Worm (Caenorhabditis elegans) whole organism, L4/young adult: ENCODE measurements around the gene ZK792.5.

Experiments used
- W03F9.2 ChIP-seq: fragments of 150-350 bp; optimal IDR thresholded peaks from 2 replicates; lab custom pipeline; 2014; ENCODE audit warnings: missing biosample characterization, missing genetic modification characterization
- dao-5 ChIP-seq: sonication (generic microtip); optimal IDR thresholded peaks from 2 replicates; lab custom pipeline; 2016; ENCODE audit warnings: missing genotype, missing genetic modification characterization, moderate library complexity, missing compliant biosample characterization
- him-1 ChIP-seq: sonication (generic microtip); optimal IDR thresholded peaks from 2 replicates; lab custom pipeline; 2016; ENCODE audit warnings: missing genotype, missing genetic modification reagents, missing genetic modification characterization, missing compliant biosample characterization

ZK792.5 gene

DNA sequence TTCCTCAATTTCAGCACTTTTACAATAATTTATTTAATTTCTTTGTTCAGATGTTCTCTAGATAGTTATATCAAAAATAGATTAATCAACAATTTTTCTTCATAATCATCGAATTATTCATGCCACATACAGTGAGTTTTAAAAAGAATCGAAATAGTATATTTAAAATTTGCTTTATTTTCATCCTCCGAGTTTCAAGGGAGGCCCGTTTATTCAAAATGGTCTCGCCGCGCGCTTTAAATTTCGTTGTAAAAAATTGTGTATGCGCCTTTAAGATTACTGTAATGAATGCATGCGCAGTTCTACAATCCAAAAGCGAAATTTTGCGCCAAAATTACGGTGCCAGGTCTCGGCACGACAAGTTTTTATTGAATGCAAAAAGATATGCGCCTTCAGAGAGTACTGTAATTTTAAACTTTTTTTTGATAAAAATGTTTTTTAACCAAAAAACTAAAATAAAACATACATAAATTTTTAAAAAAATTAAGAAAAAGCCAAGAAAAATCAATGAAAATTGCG is 28.1 kb downstream of the ZK792.5 start, which contains the start of gene ZK792.1:
TSS of gene ZK792.1 (plus strand) at position 51 of the 519 bp plus-strand sequence.
- TF ChIP-seq dao-5 (tag; lab: Kevin White, UChicago) (no peak), W03F9.2 (tag; lab: Kevin White, UChicago) (no peak), him-1 (tag; lab: Kevin White, UChicago) (no peak)

DNA sequence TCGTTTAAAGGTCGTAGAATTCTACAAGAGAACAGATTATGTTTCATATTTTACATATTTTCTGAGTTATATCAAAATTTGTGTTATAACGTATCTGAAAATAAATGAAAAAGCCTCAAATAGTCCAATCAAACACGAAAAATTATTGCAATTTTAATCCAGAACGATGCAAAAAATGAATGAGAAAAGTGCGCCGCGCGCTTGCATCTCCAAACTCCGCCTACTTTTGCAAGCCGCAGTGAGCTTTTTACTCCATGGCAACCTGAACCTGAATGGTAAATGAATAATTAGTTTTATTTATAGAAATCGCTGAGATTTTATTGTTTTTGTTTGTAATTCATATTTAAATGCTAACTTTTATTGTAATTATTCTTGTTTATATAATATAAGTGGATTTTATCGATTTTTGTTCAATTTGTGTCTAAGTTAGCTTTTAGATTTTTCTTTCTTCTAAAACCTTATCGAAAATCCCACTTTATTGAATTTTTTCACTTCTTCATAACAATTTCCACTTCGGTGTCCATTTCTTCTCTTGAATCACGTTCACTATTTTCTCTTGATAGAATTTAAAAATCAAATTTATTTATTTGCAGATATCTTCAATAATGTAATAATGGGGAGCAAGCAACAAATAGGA is 31.7 kb downstream of the ZK792.5 start, which contains the start of gene ZK809.5:
TSS of gene ZK809.5 (plus strand) at position 587 of the 637 bp plus-strand sequence.
- TF ChIP-seq dao-5 (tag; lab: Kevin White, UChicago) (no peak), W03F9.2 (tag; lab: Kevin White, UChicago) (no peak), him-1 (tag; lab: Kevin White, UChicago) (no peak)

DNA sequence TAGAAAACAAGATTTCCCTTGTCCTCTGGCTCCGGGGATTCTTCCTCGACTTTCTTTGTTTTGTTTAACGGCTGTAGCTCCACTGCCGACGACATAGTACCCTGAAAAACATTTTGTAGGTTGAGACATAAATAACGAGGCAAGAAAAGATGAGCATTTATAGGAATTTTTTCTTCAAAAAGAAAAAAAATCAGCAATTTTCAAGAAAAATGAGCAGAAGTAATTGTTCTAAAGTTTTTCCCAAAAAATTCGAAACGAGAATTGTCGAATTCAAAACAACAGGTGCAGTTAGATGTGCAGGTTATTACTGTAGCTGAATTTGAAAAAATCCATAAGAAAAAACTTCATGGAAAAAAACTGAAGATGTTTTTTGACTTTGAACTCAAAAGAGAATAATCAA is 32.5 kb downstream of the ZK792.5 start, which contains the start of gene ent-1:
TSS of gene ent-1 (minus strand) at position 101 of the 400 bp plus-strand sequence.
- TF ChIP-seq him-1 (tag; lab: Kevin White, UChicago) (no peak), dao-5 (tag; lab: Kevin White, UChicago) (no peak), W03F9.2 (tag; lab: Kevin White, UChicago) (no peak)

DNA sequence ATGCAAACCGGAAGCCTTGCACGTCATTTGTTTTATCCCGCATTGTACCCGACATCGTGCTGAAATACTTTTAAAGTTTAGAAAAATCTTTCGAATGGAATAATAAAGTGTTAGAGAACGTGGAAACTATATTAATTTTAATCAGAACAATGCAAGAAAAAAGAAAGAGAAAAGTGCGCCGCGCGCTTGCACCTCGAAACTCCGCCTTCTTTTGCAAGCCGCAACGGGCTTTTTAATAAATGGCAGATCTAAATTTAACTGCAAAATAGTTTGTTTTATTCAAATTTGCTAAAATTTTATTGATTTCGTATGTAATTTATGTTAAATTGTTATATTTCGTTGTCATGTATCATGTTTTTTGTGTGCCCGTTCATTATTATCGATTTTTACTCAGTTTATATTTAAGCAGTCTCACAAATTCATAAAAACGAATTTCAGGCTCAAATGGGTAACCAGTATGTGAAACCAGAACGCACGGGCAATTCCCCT is 35.9 kb downstream of the ZK792.5 start, which contains the start of the genes acl-3 and ndub-6:
TSS of gene acl-3 (minus strand) at position 59 of the 489 bp plus-strand sequence.
TSS of gene ndub-6 (plus strand) at position 439 of the 489 bp plus-strand sequence.
- TF ChIP-seq W03F9.2 (tag; lab: Kevin White, UChicago) (no peak), him-1 (tag; lab: Kevin White, UChicago) (no peak)

DNA sequence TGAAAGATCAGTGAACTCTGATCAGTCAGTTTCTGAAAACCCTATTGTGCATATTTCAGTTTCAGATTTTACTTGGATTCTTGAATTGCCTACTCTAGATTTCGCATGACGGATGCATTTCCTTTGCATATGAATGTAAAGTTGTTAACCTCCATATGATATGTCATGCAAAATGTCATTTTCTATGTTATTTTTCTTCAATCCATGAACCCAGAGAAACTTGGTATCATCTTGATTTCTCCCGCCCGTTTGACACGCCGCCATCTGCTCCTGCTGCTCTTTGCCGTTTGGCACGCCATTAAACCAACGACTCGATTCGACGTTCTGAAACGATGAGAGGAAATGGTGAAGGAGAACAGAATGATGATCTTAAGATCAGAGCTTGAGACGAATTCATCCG is 37.6 kb downstream of the ZK792.5 start:
- TF ChIP-seq W03F9.2 (tag; lab: Kevin White, UChicago), result no peak
- no peak for TF ChIP-seq dao-5 (tag; lab: Kevin White, UChicago)

DNA sequence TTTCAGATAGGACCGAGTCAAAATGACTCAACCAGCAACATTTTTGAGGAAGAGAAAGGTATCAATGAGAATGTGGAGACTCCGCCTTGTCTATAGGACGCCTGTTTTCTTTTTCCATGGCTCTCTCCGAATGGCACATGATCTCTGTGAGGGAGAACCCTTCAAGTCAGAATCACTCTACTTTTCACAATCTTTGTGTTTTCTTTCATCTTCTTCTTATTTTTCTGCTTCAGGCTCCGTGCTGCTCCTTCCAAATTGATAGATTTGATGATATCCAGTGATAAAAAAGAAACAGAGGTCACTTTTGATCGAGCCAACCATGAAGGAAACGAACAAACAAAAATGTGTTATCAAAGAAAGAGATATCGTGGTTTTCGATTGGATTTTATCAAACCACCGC is 38.9 kb downstream of the ZK792.5 start, which contains the start of gene ZK809.8:
TSS of gene ZK809.8 (minus strand) at position 34 of the 400 bp plus-strand sequence.
- TF ChIP-seq W03F9.2 (tag; lab: Kevin White, UChicago), result no peak
- TF ChIP-seq dao-5 (tag; lab: Kevin White, UChicago), result no peak
- TF ChIP-seq him-1 (tag; lab: Kevin White, UChicago), result no peak

DNA sequence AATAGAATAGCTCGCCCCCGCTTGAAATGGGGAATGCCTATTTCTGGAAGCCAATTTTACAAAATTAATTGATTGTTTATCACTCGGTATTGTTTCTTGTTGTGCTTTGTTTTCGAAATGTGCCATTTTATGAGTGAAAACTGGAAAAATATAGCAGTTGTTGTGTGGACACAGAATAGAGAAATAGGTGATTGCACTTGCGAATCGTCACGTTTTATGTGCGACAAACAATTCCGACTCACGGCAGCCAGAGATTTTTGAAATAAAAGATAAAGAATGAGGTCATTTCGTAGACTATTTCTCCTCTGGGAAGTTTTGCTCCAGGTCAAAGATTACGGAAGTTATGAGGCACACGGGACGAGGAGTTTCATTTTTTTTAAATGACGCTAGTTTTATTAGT is 41.0 kb downstream of the ZK792.5 start:
- TF ChIP-seq W03F9.2 (tag; lab: Kevin White, UChicago) (no peak), dao-5 (tag; lab: Kevin White, UChicago) (no peak), him-1 (tag; lab: Kevin White, UChicago) (no peak)

DNA sequence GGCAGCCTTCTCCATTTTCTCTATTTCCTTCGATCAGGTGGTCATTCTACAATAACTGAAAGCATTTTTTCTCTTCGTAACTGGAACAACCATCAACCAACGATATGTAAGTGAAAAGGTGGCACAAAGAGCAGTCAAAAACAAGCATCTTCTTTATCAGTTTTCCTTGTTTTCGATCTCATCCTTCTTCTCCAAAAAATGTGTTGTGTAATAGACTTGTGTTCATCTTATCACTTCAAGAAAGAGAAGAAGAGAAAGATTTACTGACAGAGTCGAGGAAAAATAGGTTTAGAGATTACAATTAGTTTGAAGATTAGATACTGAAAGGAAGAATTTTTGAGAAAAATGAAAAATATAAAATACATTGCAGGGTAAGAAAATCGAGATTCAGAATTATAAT is 42.6 kb downstream of the ZK792.5 start:
- TF ChIP-seq him-1 (tag; lab: Kevin White, UChicago), result no peak
- TF ChIP-seq dao-5 (tag; lab: Kevin White, UChicago), result no peak
- TF ChIP-seq W03F9.2 (tag; lab: Kevin White, UChicago), result no peak

DNA sequence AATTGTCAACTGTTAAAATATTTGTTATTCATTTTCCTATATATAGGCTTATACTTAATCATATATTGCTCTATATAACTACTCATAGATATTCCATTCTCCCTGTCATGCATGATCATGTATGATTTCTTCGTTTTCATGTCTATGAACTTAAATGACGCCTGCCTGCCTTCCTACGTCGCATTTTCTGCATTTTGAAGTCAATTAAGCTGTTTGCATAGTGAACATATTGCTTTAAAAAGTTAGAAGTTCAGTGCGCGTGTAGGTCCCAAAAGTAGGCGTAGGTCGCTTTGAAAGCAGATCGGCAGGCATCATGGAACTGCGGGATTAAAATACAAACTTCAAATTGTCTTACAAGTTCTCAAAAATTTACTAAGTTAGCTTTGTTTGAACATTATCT is 43.2 kb downstream of the ZK792.5 start:
- TF ChIP-seq W03F9.2 (tag; lab: Kevin White, UChicago) (no peak), him-1 (tag; lab: Kevin White, UChicago) (no peak), dao-5 (tag; lab: Kevin White, UChicago) (no peak)

DNA sequence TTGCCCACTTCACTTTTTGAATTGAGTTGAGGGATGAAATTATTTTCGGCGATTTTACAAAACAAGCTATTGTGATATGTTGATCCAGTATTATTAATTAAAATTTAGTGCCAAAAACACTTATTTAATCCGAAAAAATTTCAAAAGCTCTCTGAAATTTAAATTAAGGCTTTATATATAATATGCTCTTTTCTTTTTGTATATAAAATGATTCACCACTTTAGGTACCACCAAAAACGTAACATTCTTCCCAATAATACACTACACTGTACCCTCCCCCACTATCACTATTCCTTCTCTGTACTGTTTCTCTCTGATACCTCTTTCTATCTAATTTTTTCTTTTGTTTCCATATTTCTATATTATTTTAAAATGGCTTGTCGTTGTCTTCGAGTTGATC is 44.1 kb downstream of the ZK792.5 start, which contains the start of gene prx-2:
TSS of gene prx-2 (plus strand) at position 301 of the 400 bp plus-strand sequence.
- TF ChIP-seq W03F9.2 (tag; lab: Kevin White, UChicago) (no peak), him-1 (tag; lab: Kevin White, UChicago) (no peak), dao-5 (tag; lab: Kevin White, UChicago) (no peak)

DNA sequence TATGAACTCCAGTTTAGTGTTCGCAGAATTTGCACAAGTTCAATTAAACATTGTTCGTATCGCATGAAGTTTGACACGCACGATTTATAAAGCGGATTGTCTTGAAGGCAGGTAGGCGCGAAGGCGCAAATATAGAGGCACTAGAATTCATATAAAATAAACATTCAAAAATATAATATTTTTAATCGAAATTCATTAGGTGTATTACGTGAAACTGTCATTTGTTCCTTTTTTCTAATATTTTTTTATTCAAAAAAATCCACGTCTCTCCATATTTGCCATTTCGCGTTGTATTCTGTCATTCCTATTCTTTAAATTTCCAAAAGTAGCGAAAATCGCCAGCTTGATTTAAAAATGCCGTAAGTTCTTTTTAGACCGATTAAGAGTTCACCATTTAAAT is 46.1 kb downstream of the ZK792.5 start, which contains the start of gene ZK809.1:
TSS of gene ZK809.1 (plus strand) at position 301 of the 400 bp plus-strand sequence.
- TF ChIP-seq W03F9.2 (tag; lab: Kevin White, UChicago), result no peak
- no peak for TF ChIP-seq him-1 (tag; lab: Kevin White, UChicago)
- no peak for TF ChIP-seq dao-5 (tag; lab: Kevin White, UChicago)

DNA sequence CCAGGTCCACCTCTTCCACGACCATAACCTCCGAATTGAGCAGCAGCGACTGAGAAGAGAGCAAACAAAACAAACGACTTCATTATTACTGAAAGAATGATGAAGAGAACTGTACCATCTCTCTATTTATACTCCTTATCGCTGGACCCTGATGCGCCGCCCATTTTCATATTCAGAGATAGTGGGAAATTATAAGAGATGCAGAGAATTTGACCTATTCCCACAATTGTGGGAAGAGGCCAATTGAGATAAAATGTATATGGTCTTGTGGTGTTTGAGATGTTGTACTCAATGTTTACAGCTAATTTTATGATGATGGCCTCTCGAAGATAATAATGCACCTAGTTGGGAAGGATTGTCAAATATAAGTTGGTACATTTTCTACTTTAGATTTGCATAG is 47.0 kb downstream of the ZK792.5 start, which contains the start of gene ttr-50:
TSS of gene ttr-50 (minus strand) at position 101 of the 400 bp plus-strand sequence.
- TF ChIP-seq W03F9.2 (tag; lab: Kevin White, UChicago) (no peak), dao-5 (tag; lab: Kevin White, UChicago) (no peak), him-1 (tag; lab: Kevin White, UChicago) (no peak)

DNA sequence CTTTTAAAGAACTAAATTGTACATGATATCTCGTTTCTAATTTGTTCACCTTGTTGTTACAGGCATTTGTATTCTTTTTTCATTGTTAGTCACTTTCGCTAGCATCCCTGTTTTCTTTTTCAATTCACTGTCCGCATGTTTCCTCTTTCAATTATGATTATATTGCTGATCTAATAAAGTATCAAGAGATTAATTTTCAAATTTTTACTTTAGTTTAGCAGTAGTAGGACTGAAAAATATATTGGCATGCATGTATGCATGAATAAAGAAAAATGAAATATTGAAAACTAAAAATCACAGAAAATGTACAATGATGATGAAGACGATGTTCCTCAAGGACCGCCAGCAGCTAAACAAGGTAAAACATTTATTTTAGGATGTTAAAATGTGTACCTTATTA is 49.9 kb downstream of the ZK792.5 start, which contains the start of gene rbm-17:
TSS of gene rbm-17 (plus strand) at position 301 of the 400 bp plus-strand sequence.
- no peak for TF ChIP-seq him-1 (tag; lab: Kevin White, UChicago)
- no peak for TF ChIP-seq dao-5 (tag; lab: Kevin White, UChicago)
- TF ChIP-seq W03F9.2 (tag; lab: Kevin White, UChicago), result no peak
